ENCODE assay signal across 1 fruit fly cellular context in genomic region chr3R:23156865-23157515, dm6.
TF ChIP-seq lines count a peak whose summit lies in the region.

No protein-coding gene starts in this region.

TF ChIP-seq in whole organism, embryonic, 481 proteins besides CTCF, POLR2A, EP300 and RAD21 (continued from another document and continues in another):
- no peak for TF ChIP-seq CG17829 (tag; optimal IDR thresholded peaks at IDR 0.05; lab: Kevin White, UChicago)
- no peak for TF ChIP-seq Doc3 (GFP tag; IDR thresholded peaks at IDR 0.05; lab: Robert Waterston, UW; ENCODE audit: partially characterized antibody)
- TF ChIP-seq slou (GFP tag; optimal IDR thresholded peaks at IDR 0.05; lab: Kevin White, UChicago), result no peak
- no peak for TF ChIP-seq CG10565 (GFP tag; optimal IDR thresholded peaks at IDR 0.05; lab: Kevin White, UChicago)
- TF ChIP-seq NK7.1 (GFP tag; optimal IDR thresholded peaks at IDR 0.05; lab: Kevin White, UChicago), result no peak
- no peak for TF ChIP-seq CG4820 (GFP tag; optimal IDR thresholded peaks at IDR 0.05; lab: Kevin White, UChicago)
- TF ChIP-seq CG2875 (GFP tag; optimal IDR thresholded peaks at IDR 0.05; lab: Kevin White, UChicago), result peak; percentile 4
- no peak for TF ChIP-seq pho (GFP tag; optimal IDR thresholded peaks at IDR 0.05; lab: Kevin White, UChicago)
- TF ChIP-seq tin (GFP tag; optimal IDR thresholded peaks at IDR 0.05; lab: Kevin White, UChicago), result no peak
- TF ChIP-seq CG14441 (GFP tag; IDR thresholded peaks at IDR 0.05; lab: Robert Waterston, UW), result no peak
- no peak for TF ChIP-seq CG12071 (GFP tag; optimal IDR thresholded peaks at IDR 0.05; lab: Kevin White, UChicago)
- TF ChIP-seq gcm (GFP tag; optimal IDR thresholded peaks at IDR 0.05; lab: Kevin White, UChicago), result no peak
- no peak for TF ChIP-seq CG10209 (GFP tag; optimal IDR thresholded peaks at IDR 0.05; lab: Kevin White, UChicago)
- TF ChIP-seq kay (GFP tag; optimal IDR thresholded peaks at IDR 0.05; lab: Kevin White, UChicago), result peak; percentile 41
- TF ChIP-seq otp (GFP tag; IDR thresholded peaks at IDR 0.05; lab: Robert Waterston, UW), result no peak
- no peak for TF ChIP-seq Ssrp (tag; optimal IDR thresholded peaks at IDR 0.05; lab: Kevin White, UChicago)
- TF ChIP-seq Dip3 (GFP tag; optimal IDR thresholded peaks at IDR 0.05; lab: Kevin White, UChicago), result no peak
- 0 out of 2 replicates have a peak, but pooled peaks have one; percentile 38 for TF ChIP-seq CG10321 (GFP tag; IDR thresholded peaks at IDR 0.05; lab: Robert Waterston, UW)
- no peak for TF ChIP-seq CG8281 (tag; optimal IDR thresholded peaks at IDR 0.05; lab: Kevin White, UChicago)
- peak; percentile 71 for TF ChIP-seq sug (tag; optimal IDR thresholded peaks at IDR 0.05; lab: Kevin White, UChicago)
- TF ChIP-seq CG9876 (GFP tag; optimal IDR thresholded peaks at IDR 0.05; lab: Kevin White, UChicago), result no peak
- peak; percentile 14 for TF ChIP-seq CG7839 (tag; optimal IDR thresholded peaks at IDR 0.05; lab: Kevin White, UChicago)
- no peak for TF ChIP-seq Sin3A (optimal IDR thresholded peaks at IDR 0.05; lab: Kevin White, UChicago)
- no peak for TF ChIP-seq hth (optimal IDR thresholded peaks at IDR 0.05; lab: Kevin White, UChicago)
- TF ChIP-seq BEAF-32 (GFP tag; optimal IDR thresholded peaks at IDR 0.05; lab: Kevin White, UChicago), result no peak
- TF ChIP-seq CG32772 (GFP tag; IDR thresholded peaks at IDR 0.05; lab: Robert Waterston, UW), result no peak
- no peak for TF ChIP-seq CG14050 (GFP tag; IDR thresholded peaks at IDR 0.05; lab: Robert Waterston, UW)
- TF ChIP-seq CG7745 (tag; optimal IDR thresholded peaks at IDR 0.05; lab: Kevin White, UChicago), result no peak
- no peak for TF ChIP-seq CG11504 (tag; optimal IDR thresholded peaks at IDR 0.05; lab: Kevin White, UChicago)
- TF ChIP-seq Lpt (GFP tag; optimal IDR thresholded peaks at IDR 0.05; lab: Kevin White, UChicago), result no peak
- no peak for TF ChIP-seq Xbp1 (GFP tag; optimal IDR thresholded peaks at IDR 0.05; lab: Kevin White, UChicago)
- peak; percentile 4 for TF ChIP-seq oc (tag; optimal IDR thresholded peaks at IDR 0.05; lab: Kevin White, UChicago)
- TF ChIP-seq vfl (GFP tag; optimal IDR thresholded peaks at IDR 0.05; lab: Kevin White, UChicago), result no peak
- no peak for TF ChIP-seq lmd (GFP tag; IDR thresholded peaks at IDR 0.05; lab: Robert Waterston, UW)
- TF ChIP-seq fd96Cb (tag; optimal IDR thresholded peaks at IDR 0.05; lab: Kevin White, UChicago), result no peak
- TF ChIP-seq stwl (tag; optimal IDR thresholded peaks at IDR 0.05; lab: Kevin White, UChicago), result no peak
- 0 out of 2 replicates have a peak, but pooled peaks have one; percentile 25 for TF ChIP-seq CG6689 (GFP tag; IDR thresholded peaks at IDR 0.05; lab: Robert Waterston, UW)
- peak; percentile 58 for TF ChIP-seq CG33557 (GFP tag; optimal IDR thresholded peaks at IDR 0.05; lab: Kevin White, UChicago)
- no peak for TF ChIP-seq CG12659 (GFP tag; optimal IDR thresholded peaks at IDR 0.05; lab: Kevin White, UChicago)
- peak; percentile 76 for TF ChIP-seq CG34376 (GFP tag; optimal IDR thresholded peaks at IDR 0.05; lab: Kevin White, UChicago)
- TF ChIP-seq Side (GFP tag; optimal IDR thresholded peaks at IDR 0.05; lab: Kevin White, UChicago), result no peak
- TF ChIP-seq NFAT (GFP tag; IDR thresholded peaks at IDR 0.05; lab: Robert Waterston, UW), result no peak
- TF ChIP-seq Hr78 (GFP tag; optimal IDR thresholded peaks at IDR 0.05; lab: Kevin White, UChicago), result peak in 1 of 2 experiments; percentile 96
- no peak for TF ChIP-seq CG7987 (GFP tag; optimal IDR thresholded peaks at IDR 0.05; lab: Kevin White, UChicago)
- no peak for TF ChIP-seq CG30403 (GFP tag; optimal IDR thresholded peaks at IDR 0.05; lab: Kevin White, UChicago)
- no peak for TF ChIP-seq al (GFP tag; IDR thresholded peaks at IDR 0.05; lab: Robert Waterston, UW)
- no peak for TF ChIP-seq gro (GFP tag; optimal IDR thresholded peaks at IDR 0.05; lab: Kevin White, UChicago)
- TF ChIP-seq chn (GFP tag; optimal IDR thresholded peaks at IDR 0.05; lab: Kevin White, UChicago), result no peak
- no peak for TF ChIP-seq CG7357 (GFP tag; IDR thresholded peaks at IDR 0.05; lab: Robert Waterston, UW)
- TF ChIP-seq mld (GFP tag; IDR thresholded peaks at IDR 0.05; lab: Robert Waterston, UW; ENCODE audit: partially characterized antibody), result no peak
- no peak for TF ChIP-seq MTF-1 (GFP tag; optimal IDR thresholded peaks at IDR 0.05; lab: Kevin White, UChicago; ENCODE audit: borderline replicate concordance)
- peak; percentile 77 for TF ChIP-seq nom (GFP tag; optimal IDR thresholded peaks at IDR 0.05; lab: Kevin White, UChicago)
- TF ChIP-seq Hr39 (optimal IDR thresholded peaks at IDR 0.05; lab: Kevin White, UChicago), result no peak
- no peak for TF ChIP-seq wor (GFP tag; IDR thresholded peaks at IDR 0.05; lab: Robert Waterston, UW)
- TF ChIP-seq Xrp1 (GFP tag; IDR thresholded peaks at IDR 0.05; lab: Robert Waterston, UW), result peak; percentile 41; the same call in 1 of the 2 replicates
- TF ChIP-seq CG6175 (GFP tag; IDR thresholded peaks at IDR 0.05; lab: Robert Waterston, UW), result no peak
- no peak for TF ChIP-seq Spps (tag; optimal IDR thresholded peaks at IDR 0.05; lab: Kevin White, UChicago)
- no peak for TF ChIP-seq CG33213 (GFP tag; optimal IDR thresholded peaks at IDR 0.05; lab: Kevin White, UChicago)
- TF ChIP-seq Taf1 (GFP tag; IDR thresholded peaks at IDR 0.05; lab: Robert Waterston, UW), result no peak
- peak; percentile 34 for TF ChIP-seq run (tag; optimal IDR thresholded peaks at IDR 0.05; lab: Kevin White, UChicago)
- no peak for TF ChIP-seq ap (GFP tag; IDR thresholded peaks at IDR 0.05; lab: Robert Waterston, UW)
- TF ChIP-seq ham (GFP tag; IDR thresholded peaks at IDR 0.05; lab: Robert Waterston, UW), result no peak
- no peak for TF ChIP-seq Sry-β (GFP tag; optimal IDR thresholded peaks at IDR 0.05; lab: Kevin White, UChicago)
- TF ChIP-seq zf30C (GFP tag; optimal IDR thresholded peaks at IDR 0.05; lab: Kevin White, UChicago), result no peak
- peak; percentile 51 for TF ChIP-seq cad (GFP tag; optimal IDR thresholded peaks at IDR 0.05; lab: Kevin White, UChicago)
- no peak for TF ChIP-seq gt (GFP tag; IDR thresholded peaks at IDR 0.05; lab: Robert Waterston, UW)
- TF ChIP-seq ash1 (GFP tag; optimal IDR thresholded peaks at IDR 0.05; lab: Kevin White, UChicago), result no peak
- no peak for TF ChIP-seq sna (GFP tag; IDR thresholded peaks at IDR 0.05; lab: Robert Waterston, UW; ENCODE audit: partially characterized antibody)
- peak; percentile 36 for TF ChIP-seq caup (GFP tag; optimal IDR thresholded peaks at IDR 0.05; lab: Kevin White, UChicago; ENCODE audit: severe bottlenecking)
- TF ChIP-seq Aef1 (GFP tag; IDR thresholded peaks at IDR 0.05; lab: Robert Waterston, UW), result no peak
- no peak for TF ChIP-seq ro (GFP tag; IDR thresholded peaks at IDR 0.05; lab: Robert Waterston, UW)
- TF ChIP-seq Dll (GFP tag; IDR thresholded peaks at IDR 0.05; lab: Robert Waterston, UW; ENCODE audit: partially characterized antibody), result no peak; the same call in 3 of the 4 replicates
- no peak for TF ChIP-seq CG30020 (tag; optimal IDR thresholded peaks at IDR 0.05; lab: Kevin White, UChicago)
- peak; percentile 23 for TF ChIP-seq lab (GFP tag; optimal IDR thresholded peaks at IDR 0.05; lab: Kevin White, UChicago)
- no peak for TF ChIP-seq CG7963 (GFP tag; IDR thresholded peaks at IDR 0.05; lab: Robert Waterston, UW; ENCODE audit: partially characterized antibody)
- no peak for TF ChIP-seq zen2 (GFP tag; IDR thresholded peaks at IDR 0.05; lab: Robert Waterston, UW; ENCODE audit: partially characterized antibody)
- TF ChIP-seq CG13894 (tag; optimal IDR thresholded peaks at IDR 0.05; lab: Kevin White, UChicago), result no peak
- no peak for TF ChIP-seq CG9215 (GFP tag; IDR thresholded peaks at IDR 0.05; lab: Robert Waterston, UW)
- no peak for TF ChIP-seq CG3163 (GFP tag; optimal IDR thresholded peaks at IDR 0.05; lab: Kevin White, UChicago)
- no peak for TF ChIP-seq CG17186 (GFP tag; optimal IDR thresholded peaks at IDR 0.05; lab: Kevin White, UChicago)
- no peak for TF ChIP-seq Ptx1 (GFP tag; IDR thresholded peaks at IDR 0.05; lab: Robert Waterston, UW)
- TF ChIP-seq CG8089 (GFP tag; optimal IDR thresholded peaks at IDR 0.05; lab: Kevin White, UChicago), result no peak
- no peak for TF ChIP-seq CG17612 (GFP tag; IDR thresholded peaks at IDR 0.05; lab: Robert Waterston, UW)
- TF ChIP-seq CG4730 (GFP tag; IDR thresholded peaks at IDR 0.05; lab: Robert Waterston, UW), result no peak
- TF ChIP-seq Ets97D (GFP tag; optimal IDR thresholded peaks at IDR 0.05; lab: Kevin White, UChicago), result peak; percentile 12
- TF ChIP-seq Lim3 (GFP tag; IDR thresholded peaks at IDR 0.05; lab: Robert Waterston, UW), result no peak
- TF ChIP-seq Rfx (GFP tag; IDR thresholded peaks at IDR 0.05; lab: Robert Waterston, UW), result peak; percentile 40; the same call in 1 of the 2 replicates
- TF ChIP-seq unc-4 (GFP tag; IDR thresholded peaks at IDR 0.05; lab: Robert Waterston, UW; ENCODE audit: partially characterized antibody), result no peak
- no peak for TF ChIP-seq dm (GFP tag; optimal IDR thresholded peaks at IDR 0.05; lab: Kevin White, UChicago)
- peak; percentile 36 for TF ChIP-seq CG8924 (tag; optimal IDR thresholded peaks at IDR 0.05; lab: Kevin White, UChicago)
- TF ChIP-seq CG4424 (GFP tag; optimal IDR thresholded peaks at IDR 0.05; lab: Kevin White, UChicago), result no peak
- no peak for TF ChIP-seq dmrt99B (tag; optimal IDR thresholded peaks at IDR 0.05; lab: Kevin White, UChicago)
- TF ChIP-seq CG11696 (GFP tag; IDR thresholded peaks at IDR 0.05; lab: Robert Waterston, UW), result no peak
- peak; percentile 42 for TF ChIP-seq CG9437 (GFP tag; optimal IDR thresholded peaks at IDR 0.05; lab: Kevin White, UChicago)
- peak; percentile 38; the same call in 1 of the 2 replicates for TF ChIP-seq Adf1 (GFP tag; IDR thresholded peaks at IDR 0.05; lab: Robert Waterston, UW)
- no peak for TF ChIP-seq CG13424 (tag; optimal IDR thresholded peaks at IDR 0.05; lab: Kevin White, UChicago)
- peak; percentile 45 for TF ChIP-seq twi (tag; optimal IDR thresholded peaks at IDR 0.05; lab: Kevin White, UChicago)
- no peak; the same call in 2 of the 3 replicates for TF ChIP-seq CG34224 (GFP tag; IDR thresholded peaks at IDR 0.05; lab: Robert Waterston, UW; ENCODE audit: partially characterized antibody)
- TF ChIP-seq org-1 (GFP tag; optimal IDR thresholded peaks at IDR 0.05; lab: Kevin White, UChicago), result no peak
- TF ChIP-seq Awh (GFP tag; IDR thresholded peaks at IDR 0.05; lab: Robert Waterston, UW), result 0 out of 2 replicates have a peak, but pooled peaks have one; percentile 8
- TF ChIP-seq CG13123 (GFP tag; optimal IDR thresholded peaks at IDR 0.05; lab: Kevin White, UChicago), result no peak
- TF ChIP-seq gfzf (GFP tag; optimal IDR thresholded peaks at IDR 0.05; lab: Kevin White, UChicago), result no peak
- no peak for TF ChIP-seq Ravus (GFP tag; IDR thresholded peaks at IDR 0.05; lab: Robert Waterston, UW)
- TF ChIP-seq CG1603 (tag; optimal IDR thresholded peaks at IDR 0.05; lab: Kevin White, UChicago), result peak; percentile 14
- TF ChIP-seq fd102C (GFP tag; optimal IDR thresholded peaks at IDR 0.05; lab: Kevin White, UChicago), result no peak
- no peak for TF ChIP-seq zfh1 (GFP tag; IDR thresholded peaks at IDR 0.05; lab: Robert Waterston, UW)
- TF ChIP-seq ttk (GFP tag; IDR thresholded peaks at IDR 0.05; lab: Robert Waterston, UW), result no peak
- no peak for TF ChIP-seq CG12942 (GFP tag; optimal IDR thresholded peaks at IDR 0.05; lab: Kevin White, UChicago)
- TF ChIP-seq CG10267 (tag; optimal IDR thresholded peaks at IDR 0.05; lab: Kevin White, UChicago), result no peak
- no peak for TF ChIP-seq pita (GFP tag; optimal IDR thresholded peaks at IDR 0.05; lab: Kevin White, UChicago)
- TF ChIP-seq CG17802 (tag; optimal IDR thresholded peaks at IDR 0.05; lab: Kevin White, UChicago), result no peak
- TF ChIP-seq pnt (GFP tag; optimal IDR thresholded peaks at IDR 0.05; lab: Kevin White, UChicago), result no peak
- TF ChIP-seq CG2116 (GFP tag; optimal IDR thresholded peaks at IDR 0.05; lab: Kevin White, UChicago), result no peak
- TF ChIP-seq Usf (GFP tag; optimal IDR thresholded peaks at IDR 0.05; lab: Kevin White, UChicago), result no peak
- peak; percentile 97 for TF ChIP-seq CG13624 (GFP tag; optimal IDR thresholded peaks at IDR 0.05; lab: Kevin White, UChicago)
- no peak for TF ChIP-seq slbo (GFP tag; IDR thresholded peaks at IDR 0.05; lab: Robert Waterston, UW)
- TF ChIP-seq Fer1 (GFP tag; optimal IDR thresholded peaks at IDR 0.05; lab: Kevin White, UChicago), result peak; percentile 28
- no peak for TF ChIP-seq ranshi (GFP tag; IDR thresholded peaks at IDR 0.05; lab: Robert Waterston, UW)
- no peak for TF ChIP-seq Elba2 (GFP tag; optimal IDR thresholded peaks at IDR 0.05; lab: Kevin White, UChicago)
- peak; percentile 15; the same call in 1 of the 2 replicates for TF ChIP-seq sim (GFP tag; IDR thresholded peaks at IDR 0.05; lab: Robert Waterston, UW)
- TF ChIP-seq Doc2 (GFP tag; IDR thresholded peaks at IDR 0.05; lab: Robert Waterston, UW), result no peak
- TF ChIP-seq CG2889 (GFP tag; IDR thresholded peaks at IDR 0.05; lab: Robert Waterston, UW), result no peak
- no peak for TF ChIP-seq nerfin-2 (GFP tag; IDR thresholded peaks at IDR 0.05; lab: Robert Waterston, UW; ENCODE audit: partially characterized antibody)
- TF ChIP-seq Mrtf (GFP tag; IDR thresholded peaks at IDR 0.05; lab: Robert Waterston, UW), result no peak
- TF ChIP-seq CkIIα-i1 (GFP tag; IDR thresholded peaks at IDR 0.05; lab: Robert Waterston, UW), result no peak
- no peak for TF ChIP-seq stc (GFP tag; IDR thresholded peaks at IDR 0.05; lab: Robert Waterston, UW)
- no peak for TF ChIP-seq CG8765 (GFP tag; IDR thresholded peaks at IDR 0.05; lab: Robert Waterston, UW)
- TF ChIP-seq hb (GFP tag; IDR thresholded peaks at IDR 0.05; lab: Robert Waterston, UW; ENCODE audit: partially characterized antibody), result no peak
- TF ChIP-seq CG17912 (GFP tag; optimal IDR thresholded peaks at IDR 0.05; lab: Kevin White, UChicago), result peak; percentile 22
- TF ChIP-seq CG10959 (GFP tag; IDR thresholded peaks at IDR 0.05; lab: Robert Waterston, UW), result peak; percentile 17; the same call in 1 of the 2 replicates
- TF ChIP-seq grn (GFP tag; optimal IDR thresholded peaks at IDR 0.05; lab: Kevin White, UChicago), result no peak
- TF ChIP-seq bigmax (GFP tag; optimal IDR thresholded peaks at IDR 0.05; lab: Kevin White, UChicago), result no peak
- TF ChIP-seq NC2β (GFP tag; optimal IDR thresholded peaks at IDR 0.05; lab: Kevin White, UChicago), result no peak
- no peak for TF ChIP-seq CG15011 (GFP tag; optimal IDR thresholded peaks at IDR 0.05; lab: Kevin White, UChicago)
- TF ChIP-seq repo (GFP tag; optimal IDR thresholded peaks at IDR 0.05; lab: Kevin White, UChicago), result no peak
- no peak for TF ChIP-seq prd (optimal IDR thresholded peaks at IDR 0.05; lab: Kevin White, UChicago)
- TF ChIP-seq prd (GFP tag; IDR thresholded peaks at IDR 0.05; lab: Robert Waterston, UW), result no peak
